Fruit fly (Drosophila melanogaster) whole organism, embryonic: Measurements from ENCODE around the gene CG6126.
A peak's percentile ranks its signal among the peaks of the same experiment; 100 is the strongest.

ENCODE experiments used
- ATbp ChIP-seq: fragments of 200-800 bp; sonication (Bioruptor generic); optimal IDR thresholded peaks from 2 replicates; lab custom pipeline; 2017; ENCODE audit warnings: missing biosample characterization, mild to moderate bottlenecking, missing genetic modification characterization, missing genetic modification reagents
- Abd-B ChIP-seq: fragments of 200-800 bp; sonication (Bioruptor generic); optimal IDR thresholded peaks from 2 replicates; lab custom pipeline; 2018; ENCODE audit warnings: missing biosample characterization, mild to moderate bottlenecking, missing genetic modification characterization, moderate library complexity
- Atf6 ChIP-seq: fragments of 200-800 bp; sonication (Bioruptor generic); IDR thresholded peaks from 2 replicates; pipeline ENCODE4 v1.3.6; 2022; ENCODE audit warnings: missing biosample characterization, missing genetic modification characterization
- B-H2 ChIP-seq: fragments of 200-800 bp; sonication (Bioruptor generic); optimal IDR thresholded peaks from 2 replicates; lab custom pipeline; 2018; ENCODE audit warnings: missing biosample characterization, mild to moderate bottlenecking, missing genetic modification characterization
- CG10267 ChIP-seq: fragments of 200-800 bp; sonication (Bioruptor generic); optimal IDR thresholded peaks from 2 replicates; lab custom pipeline; 2018; ENCODE audit warnings: missing biosample characterization, mild to moderate bottlenecking, missing genetic modification characterization, moderate library complexity
- CG11247 ChIP-seq: fragments of 200-800 bp; sonication (Bioruptor generic); IDR thresholded peaks from 2 replicates; pipeline ENCODE4 v1.3.6; 2022; ENCODE audit warnings: missing biosample characterization, missing genetic modification characterization
- CG12104 ChIP-seq: fragments of 200-800 bp; sonication (Bioruptor generic); optimal IDR thresholded peaks from 3 replicates; lab custom pipeline; 2016; ENCODE audit warnings: missing biosample characterization, missing genetic modification characterization
- CG17912 ChIP-seq: fragments of 200-800 bp; sonication (Bioruptor generic); optimal IDR thresholded peaks from 2 replicates; lab custom pipeline; 2018; ENCODE audit warnings: missing biosample characterization, mild to moderate bottlenecking, missing genetic modification characterization
- CG18599 ChIP-seq: fragments of 200-800 bp; sonication (Bioruptor generic); optimal IDR thresholded peaks from 3 replicates; lab custom pipeline; 2017; ENCODE audit warnings: missing biosample characterization, missing genetic modification characterization, mild to moderate bottlenecking, moderate library complexity, missing genetic modification reagents
- CG2199 ChIP-seq: fragments of 200-800 bp; sonication (Bioruptor generic); IDR thresholded peaks from 3 replicates; pipeline ENCODE4 v1.3.6; 2022; ENCODE audit warnings: missing biosample characterization, missing genetic modification characterization
- CG2678 ChIP-seq: fragments of 200-800 bp; sonication (Bioruptor generic); optimal IDR thresholded peaks from 3 replicates; lab custom pipeline; 2019; ENCODE audit warnings: missing biosample characterization, mild to moderate bottlenecking, missing genetic modification characterization, moderate library complexity
- CG3163 ChIP-seq: fragments of 200-800 bp; sonication (Bioruptor generic); optimal IDR thresholded peaks from 3 replicates; lab custom pipeline; 2016; ENCODE audit warnings: missing biosample characterization, missing genetic modification characterization
- CG3847 ChIP-seq: fragments of 200-800 bp; sonication (Bioruptor generic); IDR thresholded peaks from 2 replicates; pipeline ENCODE4 v1.3.6; 2022; ENCODE audit warnings: missing biosample characterization, missing genetic modification characterization
- CG4424 ChIP-seq: fragments of 200-800 bp; sonication (Bioruptor generic); optimal IDR thresholded peaks from 3 replicates; lab custom pipeline; 2016; ENCODE audit warnings: missing biosample characterization, missing genetic modification characterization
- CG6254 ChIP-seq: fragments of 200-800 bp; sonication (Bioruptor generic); optimal IDR thresholded peaks from 3 replicates; lab custom pipeline; 2017; ENCODE audit warnings: mild to moderate bottlenecking, missing biosample characterization, missing genetic modification reagents, missing genetic modification characterization
- CG6683 ChIP-seq: fragments of 200-800 bp; sonication (Bioruptor generic); optimal IDR thresholded peaks from 2 replicates; lab custom pipeline; 2017; ENCODE audit warnings: missing biosample characterization, mild to moderate bottlenecking, missing genetic modification characterization, missing genetic modification reagents
- CG7357 ChIP-seq: fragments of 200-800 bp; sonication (Bioruptor generic); IDR thresholded peaks from 3 replicates; pipeline ENCODE4 v1.3.6; 2022; ENCODE audit warnings: missing biosample characterization, missing genetic modification characterization
- CG7745 ChIP-seq: fragments of 200-800 bp; sonication (Bioruptor generic); optimal IDR thresholded peaks from 2 replicates; lab custom pipeline; 2018; ENCODE audit warnings: missing biosample characterization, mild to moderate bottlenecking, missing genetic modification characterization, moderate library complexity
- CG8944 ChIP-seq: fragments of 200-800 bp; sonication (Bioruptor generic); optimal IDR thresholded peaks from 3 replicates; lab custom pipeline; 2016; ENCODE audit warnings: missing biosample characterization, missing genetic modification characterization
- Dip2 ChIP-seq: fragments of 200-800 bp; sonication (Bioruptor generic); IDR thresholded peaks from 2 replicates; pipeline ENCODE4 v1.3.6; 2022; ENCODE audit warnings: missing biosample characterization, missing genetic modification characterization
- Dip3 ChIP-seq: fragments of 200-800 bp; sonication (Bioruptor generic); optimal IDR thresholded peaks from 3 replicates; lab custom pipeline; 2016; ENCODE audit warnings: missing biosample characterization, missing genetic modification characterization
- Dll ChIP-seq: fragments of 200-800 bp; sonication (Bioruptor generic); IDR thresholded peaks from 4 replicates; pipeline ENCODE4 v1.3.6; 2022; ENCODE audit warnings: missing biosample characterization, missing genetic modification characterization; ENCODE audit not compliant: partially characterized antibody
- Hr39 ChIP-seq: fragments of >200 bp; optimal IDR thresholded peaks from 2 replicates; lab custom pipeline; 2017
- Mad ChIP-seq: fragments of 200-800 bp; sonication (Bioruptor generic); optimal IDR thresholded peaks from 2 replicates; lab custom pipeline; 2016; ENCODE audit warnings: missing biosample characterization, missing genetic modification characterization
- Med ChIP-seq: fragments of 200-800 bp; sonication (Bioruptor generic); peaks from one replicate; lab custom pipeline; 2016; ENCODE audit warnings: missing biosample characterization, missing genetic modification characterization, mild to moderate bottlenecking, inconsistent platforms, moderate library complexity
- NC2β ChIP-seq: fragments of 200-800 bp; sonication (Bioruptor generic); optimal IDR thresholded peaks from 2 replicates; lab custom pipeline; 2016; ENCODE audit warnings: missing biosample characterization, missing genetic modification characterization
- NFAT ChIP-seq: fragments of 200-800 bp; sonication (Bioruptor generic); IDR thresholded peaks from 2 replicates; pipeline ENCODE4 v1.3.6; 2022; ENCODE audit warnings: missing biosample characterization, missing genetic modification characterization
- PHDP ChIP-seq: fragments of 200-800 bp; sonication (Bioruptor generic); optimal IDR thresholded peaks from 3 replicates; lab custom pipeline; 2018; ENCODE audit warnings: missing biosample characterization, mild to moderate bottlenecking, missing genetic modification characterization, moderate library complexity
- Scr ChIP-seq: fragments of 200-800 bp; sonication (Bioruptor generic); IDR thresholded peaks from 2 replicates; pipeline ENCODE4 v1.3.6; 2022; ENCODE audit warnings: missing biosample characterization, missing genetic modification characterization; ENCODE audit not compliant: partially characterized antibody
- Sox102F ChIP-seq: fragments of 200-800 bp; sonication (Bioruptor generic); optimal IDR thresholded peaks from 2 replicates; lab custom pipeline; 2018; ENCODE audit warnings: missing biosample characterization, mild to moderate bottlenecking, missing genetic modification characterization, moderate library complexity
- Ssrp ChIP-seq: fragments of 200-800 bp; sonication (Bioruptor generic); optimal IDR thresholded peaks from 2 replicates; lab custom pipeline; 2018; ENCODE audit warnings: missing biosample characterization, mild to moderate bottlenecking, missing genetic modification characterization, moderate library complexity
- ato ChIP-seq: fragments of 200-800 bp; sonication (Bioruptor generic); IDR thresholded peaks from 2 replicates; pipeline ENCODE4 v1.3.6; 2022; ENCODE audit warnings: missing biosample characterization, missing genetic modification characterization; ENCODE audit not compliant: partially characterized antibody
- crc ChIP-seq: fragments of 200-800 bp; sonication (Bioruptor generic); optimal IDR thresholded peaks from 2 replicates; lab custom pipeline; 2016; ENCODE audit warnings: missing biosample characterization, missing genetic modification characterization
- crp ChIP-seq, 2 experiments: fragments of 200-800 bp; sonication (Bioruptor generic); optimal IDR thresholded peaks; 2 replicates in 1 of 2; 3 replicates in 1 of 2; lab custom pipeline; 2017; ENCODE audit warnings: missing biosample characterization in 2 of 2, missing genetic modification characterization in 2 of 2, mild to moderate bottlenecking in 1 of 2, moderate library complexity in 1 of 2
- dan ChIP-seq: fragments of 200-800 bp; sonication (Bioruptor generic); IDR thresholded peaks from 2 replicates; pipeline ENCODE4 v1.3.6; 2022; ENCODE audit warnings: missing biosample characterization, missing genetic modification characterization
- dimm ChIP-seq: fragments of 200-800 bp; sonication (Bioruptor generic); IDR thresholded peaks from 2 replicates; pipeline ENCODE4 v1.3.6; 2022; ENCODE audit warnings: missing biosample characterization, missing genetic modification characterization
- fd64A ChIP-seq: fragments of 200-800 bp; sonication (Bioruptor generic); optimal IDR thresholded peaks from 3 replicates; lab custom pipeline; 2018; ENCODE audit warnings: missing biosample characterization, mild to moderate bottlenecking, missing genetic modification characterization
- fru ChIP-seq: fragments of >200 bp; optimal IDR thresholded peaks from 2 replicates; lab custom pipeline; 2017
- gsb ChIP-seq: fragments of 200-800 bp; sonication (Bioruptor generic); IDR thresholded peaks from 2 replicates; pipeline ENCODE4 v1.3.6; 2022; ENCODE audit warnings: missing biosample characterization, missing genetic modification characterization
- jumu ChIP-seq: fragments of 200-800 bp; sonication (Bioruptor generic); optimal IDR thresholded peaks from 3 replicates; lab custom pipeline; 2016; ENCODE audit warnings: missing biosample characterization, missing genetic modification characterization
- knrl ChIP-seq: fragments of 200-800 bp; sonication (Bioruptor generic); IDR thresholded peaks from 3 replicates; pipeline ENCODE4 v1.3.6; 2022; ENCODE audit warnings: missing biosample characterization, missing genetic modification characterization; ENCODE audit not compliant: partially characterized antibody
- nerfin-1 ChIP-seq: fragments of 200-800 bp; sonication (Bioruptor generic); optimal IDR thresholded peaks from 3 replicates; lab custom pipeline; 2019; ENCODE audit warnings: missing biosample characterization, mild to moderate bottlenecking, missing genetic modification characterization, moderate library complexity
- org-1 ChIP-seq: fragments of 200-800 bp; sonication (Bioruptor generic); optimal IDR thresholded peaks from 2 replicates; lab custom pipeline; 2017; ENCODE audit warnings: missing biosample characterization, missing genetic modification characterization
- otp ChIP-seq: fragments of 200-800 bp; sonication (Bioruptor generic); IDR thresholded peaks from 3 replicates; pipeline ENCODE4, ENCODE4 v1.3.6; 2022; ENCODE audit warnings: missing biosample characterization, missing genetic modification characterization
- run ChIP-seq: fragments of 200-800 bp; sonication (Bioruptor generic); optimal IDR thresholded peaks from 3 replicates; lab custom pipeline; 2018; ENCODE audit warnings: missing biosample characterization, mild to moderate bottlenecking, missing genetic modification characterization
- sima ChIP-seq: fragments of 200-800 bp; sonication (Bioruptor generic); optimal IDR thresholded peaks from 2 replicates; lab custom pipeline; 2016; ENCODE audit warnings: missing biosample characterization, missing genetic modification characterization
- slp2 ChIP-seq: fragments of 200-800 bp; sonication (Bioruptor generic); optimal IDR thresholded peaks from 2 replicates; lab custom pipeline; 2016; ENCODE audit warnings: missing biosample characterization, missing genetic modification characterization
- sna ChIP-seq: fragments of 200-800 bp; sonication (Bioruptor generic); IDR thresholded peaks from 2 replicates; pipeline ENCODE4 v1.3.6; 2022; ENCODE audit warnings: missing biosample characterization, missing genetic modification characterization; ENCODE audit not compliant: partially characterized antibody
- trem ChIP-seq: fragments of 200-800 bp; optimal IDR thresholded peaks from 3 replicates; lab custom pipeline; 2019; ENCODE audit warnings: missing biosample characterization, mild to moderate bottlenecking, missing genetic modification characterization, moderate library complexity
- tup ChIP-seq: fragments of 200-800 bp; sonication (Bioruptor generic); optimal IDR thresholded peaks from 2 replicates; lab custom pipeline; 2016; ENCODE audit warnings: missing biosample characterization, mild to moderate bottlenecking, missing genetic modification characterization, moderate library complexity
- wor ChIP-seq: fragments of 200-800 bp; sonication (Bioruptor generic); IDR thresholded peaks from 2 replicates; pipeline ENCODE4 v1.3.6; 2022; ENCODE audit warnings: missing biosample characterization, missing genetic modification characterization

Gene CG6126

dm6 chr3R:16213792-16214473 lies 11.1 kb upstream of the CG6126 start (continued):
- TF ChIP-seq otp (GFP tag; lab: Robert Waterston, UW) (no peak), Scr (GFP tag; lab: Robert Waterston, UW) (no peak), crc (GFP tag; lab: Kevin White, UChicago) (no peak), org-1 (no peak), crp (GFP tag; optimal IDR thresholded peaks at IDR 0.05; lab: Kevin White, UChicago) (no peak), CG4424 (GFP tag; lab: Kevin White, UChicago) (peak; percentile 12), dan (no peak), CG18599 (GFP tag; lab: Kevin White, UChicago) (peak; percentile 53), tup (no peak), slp2 (GFP tag; lab: Kevin White, UChicago) (no peak), CG3163 (GFP tag; lab: Kevin White, UChicago) (no peak), ato (GFP tag; lab: Robert Waterston, UW) (no peak), Ssrp (tag; lab: Kevin White, UChicago) (peak; percentile 30), CG6254 (peak; percentile 11), Dip2 (GFP tag; lab: Robert Waterston, UW) (no peak), Mad (GFP tag; lab: Kevin White, UChicago) (no peak), CG6683 (GFP tag; lab: Kevin White, UChicago) (peak; percentile 35), Dip3 (no peak), CG11247 (GFP tag; lab: Robert Waterston, UW) (no peak), run (tag; lab: Kevin White, UChicago) (no peak), dimm (GFP tag; lab: Robert Waterston, UW) (no peak), sima (no peak), CG7357 (GFP tag; lab: Robert Waterston, UW) (no peak), CG17912 (GFP tag; lab: Kevin White, UChicago) (no peak), Sox102F (peak; percentile 33), Med (GFP tag; lab: Kevin White, UChicago) (peak; percentile 69), fd64A (GFP tag; lab: Kevin White, UChicago) (no peak), sna (GFP tag; lab: Robert Waterston, UW) (no peak), CG2199 (GFP tag; lab: Robert Waterston, UW) (no peak), fru (no peak), Hr39 (no peak), Dll (no peak), knrl (GFP tag; lab: Robert Waterston, UW) (no peak), Atf6 (GFP tag; lab: Robert Waterston, UW) (no peak), CG10267 (peak; percentile 6), PHDP (tag; lab: Kevin White, UChicago) (peak; percentile 34), jumu (GFP tag; lab: Kevin White, UChicago) (no peak), CG12104 (GFP tag; lab: Kevin White, UChicago) (no peak), Abd-B (no peak), NFAT (no peak), wor (GFP tag; lab: Robert Waterston, UW) (no peak), CG7745 (no peak), CG2678 (tag; lab: Kevin White, UChicago) (peak; percentile 74), B-H2 (GFP tag; lab: Kevin White, UChicago) (no peak), CG3847 (GFP tag; lab: Robert Waterston, UW) (no peak), ATbp (GFP tag; lab: Kevin White, UChicago) (no peak), CG8944 (GFP tag; lab: Kevin White, UChicago) (no peak), nerfin-1 (tag; lab: Kevin White, UChicago) (no peak), gsb (GFP tag; lab: Robert Waterston, UW) (no peak), NC2β (no peak), trem (tag; lab: Kevin White, UChicago) (no peak)
